Worm (Caenorhabditis elegans) whole organism, L4 larva: ENCODE results near the gene srh-241.

Experiments used
- T20F7.1 ChIP-seq: fragments of 200-800 bp; sonication (Bioruptor generic); optimal IDR thresholded peaks from 2 replicates; lab custom pipeline; 2018; ENCODE audit warnings: mild to moderate bottlenecking, missing genetic modification characterization, missing compliant biosample characterization
- T26A8.4 ChIP-seq: fragments of 200-800 bp; sonication (Bioruptor generic); IDR thresholded peaks from 2 replicates; pipeline ENCODE4 v1.3.6; 2022; ENCODE audit warnings: missing genetic modification characterization, missing compliant biosample characterization
- ceh-62 ChIP-seq: sonication (generic microtip); optimal IDR thresholded peaks from 2 replicates; lab custom pipeline; 2017; ENCODE audit warnings: missing biosample characterization, missing genetic modification characterization
- egl-27 ChIP-seq: sonication (generic microtip); optimal IDR thresholded peaks from 3 replicates; lab custom pipeline; 2017; ENCODE audit warnings: missing biosample characterization, missing genetic modification reagents, missing genetic modification characterization
- mdl-1 ChIP-seq, 2 experiments: fragments of 150-350 bp in 1 of 2; sonication (generic microtip) in 1 of 2; optimal IDR thresholded peaks; 2 replicates each; lab custom pipeline; 2014 to 2017; ENCODE audit warnings: missing biosample characterization in 2 of 2, missing genetic modification characterization in 2 of 2
- mep-1 ChIP-seq: fragments of 150-350 bp; sonication (generic microtip); optimal IDR thresholded peaks from 3 replicates; lab custom pipeline; 2014; ENCODE audit warnings: missing biosample characterization, missing genetic modification characterization
- nhr-10 ChIP-seq: fragments of 150-350 bp; optimal IDR thresholded peaks from 2 replicates; lab custom pipeline; 2014; ENCODE audit warnings: missing biosample characterization, missing genetic modification characterization
- sdz-12 ChIP-seq: fragments of 200-800 bp; sonication (Bioruptor generic); optimal IDR thresholded peaks from 2 replicates; lab custom pipeline; 2018; ENCODE audit warnings: mild to moderate bottlenecking, missing genetic modification characterization, missing compliant biosample characterization
- skn-1 ChIP-seq: fragments of 150-350 bp; optimal IDR thresholded peaks from 2 replicates; lab custom pipeline; 2014; ENCODE audit warnings: missing biosample characterization, missing genetic modification characterization
- snpc-4 ChIP-seq: fragments of 150-350 bp; optimal IDR thresholded peaks from 2 replicates; lab custom pipeline; 2014; ENCODE audit warnings: missing biosample characterization, missing genetic modification characterization
- unc-39 ChIP-seq: sonication (generic microtip); optimal IDR thresholded peaks from 2 replicates; lab custom pipeline; 2017; ENCODE audit warnings: missing biosample characterization, missing genetic modification characterization

- TF ChIP-seq snpc-4 (tag; lab: Kevin White, UChicago) (no peak), T20F7.1 (GFP tag; lab: Kevin White, UChicago) (no peak), skn-1 (tag; lab: Kevin White, UChicago) (no peak), unc-39 (no peak), mdl-1 (tag; optimal IDR thresholded peaks at IDR 0.05; lab: Kevin White, UChicago) (no peak), egl-27 (no peak), mep-1 (tag; lab: Kevin White, UChicago) (no peak), T26A8.4 (GFP tag; lab: Robert Waterston, UW) (no peak), ceh-62 (tag; lab: Kevin White, UChicago) (no peak), sdz-12 (no peak), nhr-10 (tag; lab: Kevin White, UChicago) (no peak)
Observed at ce11 chrV:2855473-2855872, 13.9 kb downstream of the srh-241 start, which contains the start of gene srj-57.
